Worm (Caenorhabditis elegans) whole organism, mixed stage, embryonic: Measurements from ENCODE around the gene wht-6.

ENCODE experiments used
- ces-1 ChIP-seq: fragments of 150-350 bp; optimal IDR thresholded peaks from 2 replicates; lab custom pipeline; 2014; ENCODE audit warnings: missing biosample characterization, missing genetic modification reagents, missing genetic modification characterization
- cnd-1 ChIP-seq: fragments of 200-800 bp; sonication (Bioruptor generic); optimal IDR thresholded peaks from 2 replicates; lab custom pipeline; 2018; ENCODE audit warnings: mild to moderate bottlenecking, missing genetic modification characterization, missing compliant biosample characterization
- drap-1 ChIP-seq: fragments of 200-800 bp; sonication (Bioruptor generic); optimal IDR thresholded peaks from 3 replicates; lab custom pipeline; 2018; ENCODE audit warnings: mild to moderate bottlenecking, missing genetic modification characterization, missing compliant biosample characterization
- hlh-1 ChIP-seq: fragments of 150-350 bp; optimal IDR thresholded peaks from 2 replicates; lab custom pipeline; 2014; ENCODE audit warnings: missing biosample characterization, missing genetic modification reagents, missing genetic modification characterization
- lin-13 ChIP-seq: fragments of 150-350 bp; optimal IDR thresholded peaks from 2 replicates; lab custom pipeline; 2014; ENCODE audit warnings: missing biosample characterization, missing genetic modification characterization
- lsy-2 ChIP-seq: fragments of 150-350 bp; optimal IDR thresholded peaks from 2 replicates; lab custom pipeline; 2014; ENCODE audit warnings: missing biosample characterization, missing genetic modification characterization
- nhr-12 ChIP-seq: fragments of 150-350 bp; optimal IDR thresholded peaks from 2 replicates; lab custom pipeline; 2014; ENCODE audit warnings: missing biosample characterization, missing genetic modification characterization
- nhr-237 ChIP-seq: fragments of 150-350 bp; optimal IDR thresholded peaks from 2 replicates; lab custom pipeline; 2014; ENCODE audit warnings: missing biosample characterization, missing genetic modification characterization
- nhr-28 ChIP-seq: fragments of 150-350 bp; optimal IDR thresholded peaks from 2 replicates; lab custom pipeline; 2014; ENCODE audit warnings: missing biosample characterization, missing genetic modification characterization
- nhr-76 ChIP-seq: sonication (generic microtip); optimal IDR thresholded peaks from 2 replicates; lab custom pipeline; 2017; ENCODE audit warnings: missing biosample characterization, missing genetic modification characterization
- sptf-1 ChIP-seq: sonication (generic microtip); optimal IDR thresholded peaks from 2 replicates; lab custom pipeline; 2017; ENCODE audit warnings: mild to moderate bottlenecking, missing genetic modification characterization, moderate library complexity, missing compliant biosample characterization
- unc-62 ChIP-seq: fragments of 150-350 bp; optimal IDR thresholded peaks from 2 replicates; lab custom pipeline; 2014; ENCODE audit warnings: missing biosample characterization, missing genetic modification reagents, missing genetic modification characterization
- zip-8 ChIP-seq: fragments of 150-350 bp; optimal IDR thresholded peaks from 2 replicates; lab custom pipeline; 2014; ENCODE audit warnings: missing biosample characterization, missing genetic modification characterization

ce11 chrIII:6490989-6491388 is 19.4 kb downstream of the wht-6 start:
- TF ChIP-seq nhr-237 (no peak), lin-13 (tag; lab: Kevin White, UChicago) (no peak), unc-62 (GFP tag; lab: Kevin White, UChicago) (no peak), hlh-1 (no peak), ces-1 (no peak), nhr-28 (tag; lab: Kevin White, UChicago) (no peak), lsy-2 (tag; lab: Kevin White, UChicago) (no peak), sptf-1 (tag; lab: Kevin White, UChicago) (no peak), nhr-76 (no peak), drap-1 (GFP tag; lab: Kevin White, UChicago) (no peak), nhr-12 (no peak), cnd-1 (tag; lab: Kevin White, UChicago) (no peak), zip-8 (tag; lab: Kevin White, UChicago) (no peak)
